Fruit fly (Drosophila melanogaster): ENCODE results near the gene CG17375.

Gene CG17375

dm6 chr2L:6819230-6820049 is 13.8 kb upstream of the CG17375 start (continued):
- TF ChIP-seq bsh (GFP tag; optimal IDR thresholded peaks at IDR 0.05) (peak in 1 of 2 experiments; percentile 55), Dip3 (GFP tag; optimal IDR thresholded peaks at IDR 0.05) (peak; percentile 21), Sry-β (GFP tag; optimal IDR thresholded peaks at IDR 0.05) (no peak), Fer1 (GFP tag; optimal IDR thresholded peaks at IDR 0.05) (no peak), CG4328 (GFP tag; optimal IDR thresholded peaks at IDR 0.05) (no peak), Ptx1 (GFP tag; IDR thresholded peaks at IDR 0.05) (peak; percentile 29; the same call in 1 of the 2 replicates), Kr (GFP tag; optimal IDR thresholded peaks at IDR 0.05) (no peak), Abd-B (GFP tag; optimal IDR thresholded peaks at IDR 0.05) (no peak), CG7271 (tag; optimal IDR thresholded peaks at IDR 0.05) (no peak), ara (GFP tag; IDR thresholded peaks at IDR 0.05) (no peak), br (optimal IDR thresholded peaks at IDR 0.05) (no peak), hb (GFP tag; IDR thresholded peaks at IDR 0.05; ENCODE audit: partially characterized antibody) (no peak), CG2678 (tag; optimal IDR thresholded peaks at IDR 0.05) (peak; percentile 67), pros (GFP tag; optimal IDR thresholded peaks at IDR 0.05) (no peak), CG33213 (GFP tag; optimal IDR thresholded peaks at IDR 0.05) (no peak), slp2 (GFP tag; optimal IDR thresholded peaks at IDR 0.05) (no peak), usp (GFP tag; optimal IDR thresholded peaks at IDR 0.05) (no peak), Atf-2 (GFP tag; optimal IDR thresholded peaks at IDR 0.05) (no peak), CG10431 (GFP tag; optimal IDR thresholded peaks at IDR 0.05) (peak; percentile 9), pum (GFP tag; optimal IDR thresholded peaks at IDR 0.05) (no peak), D19B (GFP tag; optimal IDR thresholded peaks at IDR 0.05) (peak; percentile 12), CG1647 (GFP tag; optimal IDR thresholded peaks at IDR 0.05) (no peak), otp (GFP tag; IDR thresholded peaks at IDR 0.05) (no peak), CG6854 (GFP tag; optimal IDR thresholded peaks at IDR 0.05) (no peak), dmrt99B (tag; optimal IDR thresholded peaks at IDR 0.05) (peak; percentile 24), CG8924 (tag; optimal IDR thresholded peaks at IDR 0.05) (peak; percentile 40), CG6765 (GFP tag; optimal IDR thresholded peaks at IDR 0.05) (no peak), CG1832 (GFP tag; optimal IDR thresholded peaks at IDR 0.05) (no peak), psq (GFP tag; optimal IDR thresholded peaks at IDR 0.05) (no peak), z (GFP tag; IDR thresholded peaks at IDR 0.05) (no peak), Sin3A (optimal IDR thresholded peaks at IDR 0.05) (no peak), fd64A (GFP tag; optimal IDR thresholded peaks at IDR 0.05) (no peak), grn (GFP tag; optimal IDR thresholded peaks at IDR 0.05) (peak; percentile 26), CG31441 (GFP tag; IDR thresholded peaks at IDR 0.05) (peak; percentile 55), Fer3 (tag; optimal IDR thresholded peaks at IDR 0.05) (no peak), CG4360 (GFP tag; IDR thresholded peaks at IDR 0.05) (no peak), CG5245 (GFP tag; optimal IDR thresholded peaks at IDR 0.05) (no peak), Stat92E (GFP tag; optimal IDR thresholded peaks at IDR 0.05) (no peak), CG11456 (GFP tag; IDR thresholded peaks at IDR 0.05) (no peak), vfl (GFP tag; optimal IDR thresholded peaks at IDR 0.05) (no peak), Sox100B (GFP tag; optimal IDR thresholded peaks at IDR 0.05) (peak; percentile 12), Camta (GFP tag; optimal IDR thresholded peaks at IDR 0.05) (no peak), Ets97D (GFP tag; optimal IDR thresholded peaks at IDR 0.05) (no peak), tin (GFP tag; optimal IDR thresholded peaks at IDR 0.05) (no peak), danr (GFP tag; IDR thresholded peaks at IDR 0.05) (no peak), chinmo (GFP tag; IDR thresholded peaks at IDR 0.05; ENCODE audit: partially characterized antibody) (no peak), H2.0 (GFP tag; IDR thresholded peaks at IDR 0.05) (no peak), sqz (GFP tag; optimal IDR thresholded peaks at IDR 0.05) (no peak), CG1603 (tag; optimal IDR thresholded peaks at IDR 0.05) (peak; percentile 23), Hr39 (optimal IDR thresholded peaks at IDR 0.05) (no peak), CG3281 (GFP tag; optimal IDR thresholded peaks at IDR 0.05) (no peak)
